Fruit fly (Drosophila melanogaster) Kc167 (cell line): ENCODE results near the gene CG7148.

Source experiments
- Myc ChIP-seq: fragments of >200 bp; optimal IDR thresholded peaks from 2 replicates; lab custom pipeline; 2017; ENCODE audit warnings: missing external identifiers
- Sin3A ChIP-seq: fragments of >200 bp; optimal IDR thresholded peaks from 2 replicates; lab custom pipeline; 2018; ENCODE audit warnings: missing external identifiers

DNA sequence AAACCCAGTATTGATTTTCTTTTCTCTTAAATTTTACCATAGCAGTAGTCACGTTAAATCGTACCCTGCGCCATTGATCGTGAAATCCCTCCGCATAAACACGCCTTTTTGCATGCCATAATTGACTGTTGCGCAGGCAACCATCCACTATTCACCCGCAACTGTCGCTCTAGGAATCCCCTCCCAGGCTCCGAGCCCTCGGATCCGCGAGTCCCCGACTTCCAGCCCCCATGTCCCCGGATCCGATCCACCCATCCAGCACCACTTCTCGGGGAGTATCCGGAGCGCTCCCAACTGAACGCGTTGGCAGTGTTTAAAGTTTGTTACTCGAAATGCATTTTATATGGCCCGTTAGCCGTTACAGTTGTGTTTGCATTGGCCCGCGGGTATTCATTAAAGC, 16.3 kb upstream of the CG7148 start:
- TF ChIP-seq Sin3A (lab: Kevin White, UChicago) (no peak), Myc (lab: Kevin White, UChicago) (no peak)
